Worm (Caenorhabditis elegans) whole organism, L4 larva: ENCODE results near the gene C55A6.11.

Experiments used
- F49E8.2 ChIP-seq: sonication (generic microtip); optimal IDR thresholded peaks from 2 replicates; lab custom pipeline; 2016; ENCODE audit warnings: missing compliant biosample characterization, mild to moderate bottlenecking, missing genetic modification characterization, borderline replicate concordance
- T20F7.1 ChIP-seq: fragments of 200-800 bp; sonication (Bioruptor generic); optimal IDR thresholded peaks from 2 replicates; lab custom pipeline; 2018; ENCODE audit warnings: mild to moderate bottlenecking, missing genetic modification characterization, missing compliant biosample characterization
- Y75B8A.6 ChIP-seq: fragments of 200-800 bp; sonication (Bioruptor generic); IDR thresholded peaks from 2 replicates; pipeline ENCODE4 v1.3.6; 2022; ENCODE audit warnings: missing genetic modification reagents, missing genetic modification characterization, missing compliant biosample characterization
- ceh-32 ChIP-seq: sonication (generic microtip); optimal IDR thresholded peaks from 2 replicates; lab custom pipeline; 2016; ENCODE audit warnings: mild to moderate bottlenecking, missing genetic modification characterization, missing compliant biosample characterization; ENCODE audit not compliant: poor library complexity
- ces-1 ChIP-seq: fragments of 150-350 bp; sonication (generic microtip); optimal IDR thresholded peaks from 4 replicates; lab custom pipeline; 2014; ENCODE audit warnings: missing biosample characterization, missing genetic modification reagents, missing genetic modification characterization
- cey-2 ChIP-seq: sonication (generic microtip); optimal IDR thresholded peaks from 3 replicates; lab custom pipeline; 2017; ENCODE audit warnings: missing genetic modification characterization, mild to moderate bottlenecking, missing compliant biosample characterization, antibody characterized with exemption, borderline replicate concordance; ENCODE audit not compliant: insufficient read depth
- ctbp-1 ChIP-seq: fragments of 200-800 bp; sonication (Bioruptor generic); IDR thresholded peaks from 2 replicates; pipeline ENCODE4 v1.3.6; 2022; ENCODE audit warnings: missing genetic modification reagents, missing genetic modification characterization, missing compliant biosample characterization
- daf-16 ChIP-seq, 3 experiments: sonication (generic microtip); optimal IDR thresholded peaks; 2 replicates each; lab custom pipeline; 2016 to 2017; ENCODE audit warnings: missing genetic modification characterization in 3 of 3, missing genetic modification reagents in 3 of 3, mild to moderate bottlenecking in 2 of 3, missing compliant biosample characterization in 2 of 3, missing biosample characterization in 1 of 3, moderate library complexity in 1 of 3
- dmd-6 ChIP-seq: fragments of 200-800 bp; sonication (Bioruptor generic); IDR thresholded peaks from 2 replicates; pipeline ENCODE4 v1.3.6; 2022; ENCODE audit warnings: missing genetic modification reagents, missing genetic modification characterization, missing compliant biosample characterization
- dmd-9 ChIP-seq: fragments of 200-800 bp; sonication (Bioruptor generic); IDR thresholded peaks from 2 replicates; pipeline ENCODE4 v1.3.6; 2022; ENCODE audit warnings: missing genetic modification reagents, missing genetic modification characterization, missing compliant biosample characterization
- dpl-1 ChIP-seq: fragments of 150-350 bp; optimal IDR thresholded peaks from 2 replicates; lab custom pipeline; 2014; ENCODE audit warnings: missing biosample characterization, missing genetic modification reagents, missing genetic modification characterization
- dve-1 ChIP-seq: sonication (generic microtip); optimal IDR thresholded peaks from 2 replicates; lab custom pipeline; 2017; ENCODE audit warnings: antibody characterized with exemption, mild to moderate bottlenecking, missing genetic modification characterization, missing compliant biosample characterization; ENCODE audit not compliant: insufficient read depth
- fos-1 ChIP-seq: fragments of 150-350 bp; optimal IDR thresholded peaks from 2 replicates; lab custom pipeline; 2014; ENCODE audit warnings: missing biosample characterization, missing genetic modification characterization
- lim-7 ChIP-seq: fragments of 200-800 bp; sonication (Bioruptor generic); IDR thresholded peaks from 2 replicates; pipeline ENCODE4 v1.3.6; 2022; ENCODE audit warnings: missing genetic modification characterization, missing compliant biosample characterization
- lsy-2 ChIP-seq, 2 experiments: fragments of 150-350 bp in 1 of 2; sonication (generic microtip) in 1 of 2; optimal IDR thresholded peaks; 2 replicates each; lab custom pipeline; 2014 to 2017; ENCODE audit warnings: missing biosample characterization in 2 of 2, missing genetic modification characterization in 2 of 2
- madf-5 ChIP-seq, 2 experiments: fragments of 200-800 bp; sonication (Bioruptor generic); IDR thresholded peaks; 2 replicates each; pipeline ENCODE4 v1.3.6; 2022; ENCODE audit warnings: missing compliant biosample characterization in 2 of 2, missing genetic modification characterization in 2 of 2
- mxl-3 ChIP-seq: fragments of 200-800 bp; sonication (Bioruptor generic); optimal IDR thresholded peaks from 2 replicates; lab custom pipeline; 2018; ENCODE audit warnings: mild to moderate bottlenecking, missing genetic modification characterization, missing compliant biosample characterization
- nhr-10 ChIP-seq: fragments of 150-350 bp; optimal IDR thresholded peaks from 2 replicates; lab custom pipeline; 2014; ENCODE audit warnings: missing biosample characterization, missing genetic modification characterization
- nhr-102 ChIP-seq: sonication (generic microtip); optimal IDR thresholded peaks from 2 replicates; lab custom pipeline; 2016; ENCODE audit warnings: mild to moderate bottlenecking, missing genetic modification characterization, moderate library complexity, missing compliant biosample characterization
- nhr-111 ChIP-seq: fragments of 200-800 bp; sonication (Bioruptor generic); optimal IDR thresholded peaks from 2 replicates; lab custom pipeline; 2018; ENCODE audit warnings: mild to moderate bottlenecking, missing genetic modification characterization, missing compliant biosample characterization
- nhr-25 ChIP-seq: sonication (generic microtip); optimal IDR thresholded peaks from 2 replicates; lab custom pipeline; 2017; ENCODE audit warnings: missing genetic modification characterization, mild to moderate bottlenecking, missing compliant biosample characterization, antibody characterized with exemption, moderate library complexity, borderline replicate concordance; ENCODE audit not compliant: insufficient read depth
- nhr-28 ChIP-seq: fragments of 150-350 bp; optimal IDR thresholded peaks from 2 replicates; lab custom pipeline; 2014; ENCODE audit warnings: missing biosample characterization, missing genetic modification characterization
- nhr-48 ChIP-seq: sonication (generic microtip); optimal IDR thresholded peaks from 2 replicates; lab custom pipeline; 2016; ENCODE audit warnings: mild to moderate bottlenecking, missing genetic modification characterization, missing compliant biosample characterization
- nhr-6 ChIP-seq: fragments of 150-350 bp; optimal IDR thresholded peaks from 2 replicates; lab custom pipeline; 2014; ENCODE audit warnings: missing biosample characterization, missing genetic modification characterization
- nhr-76 ChIP-seq: fragments of 150-350 bp; optimal IDR thresholded peaks from 2 replicates; lab custom pipeline; 2014; ENCODE audit warnings: missing biosample characterization, missing genetic modification characterization
- rbr-2 ChIP-seq: sonication (generic microtip); optimal IDR thresholded peaks from 2 replicates; lab custom pipeline; 2016; ENCODE audit warnings: missing genotype, missing genetic modification characterization, missing compliant biosample characterization
- saeg-2 ChIP-seq: fragments of 200-800 bp; sonication (Bioruptor generic); IDR thresholded peaks from 2 replicates; pipeline ENCODE4 v1.3.6; 2022; ENCODE audit warnings: missing genetic modification reagents, missing genetic modification characterization, missing compliant biosample characterization
- snpc-1.2 ChIP-seq: fragments of 200-800 bp; sonication (Bioruptor generic); IDR thresholded peaks from 2 replicates; pipeline ENCODE4 v1.3.6; 2022; ENCODE audit warnings: missing genetic modification reagents, missing genetic modification characterization, missing compliant biosample characterization
- tra-1 ChIP-seq: fragments of 200-800 bp; sonication (Bioruptor generic); IDR thresholded peaks from 2 replicates; pipeline ENCODE4 v1.3.6; 2022; ENCODE audit warnings: missing genetic modification reagents, missing genetic modification characterization, missing compliant biosample characterization
- unc-130 ChIP-seq: sonication (generic microtip); optimal IDR thresholded peaks from 2 replicates; lab custom pipeline; 2016; ENCODE audit warnings: missing genetic modification reagents, missing genetic modification characterization, missing compliant biosample characterization
- zfp-2 ChIP-seq: sonication (generic microtip); optimal IDR thresholded peaks from 2 replicates; lab custom pipeline; 2016; ENCODE audit warnings: mild to moderate bottlenecking, missing genetic modification characterization, missing compliant biosample characterization
- ztf-7 ChIP-seq: fragments of 150-350 bp; optimal IDR thresholded peaks from 2 replicates; lab custom pipeline; 2014; ENCODE audit warnings: missing biosample characterization, missing genetic modification characterization

The C55A6.11 gene

ce11 chrV:11548914-11549406, 28.6 kb downstream of the C55A6.11 start, which contains the start of the genes F38B7.17 and F38B7.3 (continued):
- TF ChIP-seq tra-1 (GFP tag; lab: Robert Waterston, UW) (no peak), dve-1 (tag; lab: Kevin White, UChicago) (peak; percentile 83), nhr-28 (tag; lab: Kevin White, UChicago) (peak; percentile 73), daf-16 (GFP tag; optimal IDR thresholded peaks at IDR 0.05; lab: Kevin White, UChicago) (no peak), daf-16 (tag; optimal IDR thresholded peaks at IDR 0.05; lab: Kevin White, UChicago) (peak; percentile 85), saeg-2 (GFP tag; lab: Robert Waterston, UW) (no peak), ctbp-1 (GFP tag; lab: Robert Waterston, UW) (0 out of 2 replicates have a peak, but pooled peaks have one; percentile 44), lsy-2 (tag; optimal IDR thresholded peaks at IDR 0.05; lab: Kevin White, UChicago) (peak in 1 of 2 experiments; percentile 61), nhr-6 (tag; lab: Kevin White, UChicago) (peak; percentile 27), nhr-25 (tag; lab: Kevin White, UChicago) (peak; percentile 63), ztf-7 (tag; lab: Kevin White, UChicago) (peak; percentile 7), mxl-3 (GFP tag; lab: Kevin White, UChicago) (peak; percentile 63), nhr-48 (tag; lab: Kevin White, UChicago) (peak; percentile 17), dmd-6 (GFP tag; lab: Robert Waterston, UW) (peak; percentile 55), nhr-76 (tag; lab: Kevin White, UChicago) (no peak), dpl-1 (peak; percentile 27)
- TF ChIP-seq, all 104 proteins: peak for 24

DNA sequence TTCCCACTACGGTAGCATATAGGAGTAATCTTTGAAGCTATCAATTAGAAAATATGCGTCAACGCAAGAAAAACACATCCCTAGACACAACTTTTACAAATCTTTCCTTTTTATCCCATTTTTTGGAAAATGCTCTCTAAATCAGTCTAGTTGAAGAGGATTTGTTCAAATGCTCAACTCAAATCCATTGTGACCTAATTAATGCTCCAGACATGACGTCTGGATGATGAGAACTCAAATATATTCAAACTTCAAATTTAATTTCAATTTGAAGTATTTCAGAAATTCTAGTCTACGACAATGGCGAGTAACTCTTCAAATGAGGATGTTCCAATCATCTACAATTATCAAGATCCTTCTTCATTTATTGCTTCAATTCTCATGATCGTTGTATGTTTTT, 32.1 kb downstream of the C55A6.11 start, which contains the start of gene srx-85:
srx-85 (plus strand) TSS at position 301 of the 400 bp plus-strand sequence.
- TF ChIP-seq rbr-2, result no peak
- TF ChIP-seq ztf-7 (tag; lab: Kevin White, UChicago), result no peak
- TF ChIP-seq nhr-10, result no peak
- no peak for TF ChIP-seq nhr-25 (tag; lab: Kevin White, UChicago)
- TF ChIP-seq madf-5 (GFP tag; IDR thresholded peaks at IDR 0.05; lab: Robert Waterston, UW), result no peak
- TF ChIP-seq Y75B8A.6, result no peak
- TF ChIP-seq zfp-2, result no peak
- TF ChIP-seq F49E8.2 (tag; lab: Kevin White, UChicago), result no peak
- TF ChIP-seq ces-1 (GFP tag; lab: Kevin White, UChicago), result no peak
- TF ChIP-seq fos-1 (tag; lab: Kevin White, UChicago), result no peak
- TF ChIP-seq T20F7.1 (GFP tag; lab: Kevin White, UChicago), result no peak
- TF ChIP-seq mxl-3 (GFP tag; lab: Kevin White, UChicago), result no peak
- no peak for TF ChIP-seq nhr-111 (GFP tag; lab: Kevin White, UChicago)
- TF ChIP-seq dmd-9 (GFP tag; lab: Robert Waterston, UW), result no peak
- no peak for TF ChIP-seq cey-2 (tag; lab: Kevin White, UChicago)

DNA sequence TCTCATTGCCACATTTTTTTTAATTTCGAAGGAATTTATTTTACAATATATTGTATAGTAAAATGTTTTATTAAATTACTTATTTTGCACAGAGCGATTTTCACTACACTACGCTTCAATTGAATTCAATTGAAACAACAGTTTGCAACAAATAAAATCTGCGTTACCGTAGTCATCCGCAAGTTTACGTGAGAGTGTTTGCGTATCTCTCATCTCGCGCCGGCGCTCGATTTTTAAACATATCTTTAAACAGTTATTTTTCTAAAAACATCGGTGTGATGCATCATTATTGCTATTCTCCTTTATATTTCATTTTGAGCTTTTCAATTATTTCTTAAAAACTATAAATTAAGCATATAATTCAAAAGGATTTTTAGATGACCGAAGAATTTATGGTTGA, 33.9 kb downstream of the C55A6.11 start, which contains the start of gene duo-1:
duo-1 (plus strand) TSS at position 371 of the 400 bp plus-strand sequence.
- TF ChIP-seq unc-130, result peak; percentile 46
- TF ChIP-seq ceh-32 (tag; lab: Kevin White, UChicago), result no peak
- TF ChIP-seq lim-7, result no peak
- no peak for TF ChIP-seq nhr-102 (tag; lab: Kevin White, UChicago)

ce11 chrV:11562643-11563042, 42.3 kb downstream of the C55A6.11 start, which contains the start of gene srx-86:
Gene srx-86 (plus strand): TSS chrV:11562943.
- TF ChIP-seq snpc-1.2 (GFP tag; lab: Robert Waterston, UW), result no peak
- TF ChIP-seq, all 104 proteins: peak for 0
